Worm (Caenorhabditis elegans): ENCODE measurements around the gene srbc-63.

Gene srbc-63

DNA sequence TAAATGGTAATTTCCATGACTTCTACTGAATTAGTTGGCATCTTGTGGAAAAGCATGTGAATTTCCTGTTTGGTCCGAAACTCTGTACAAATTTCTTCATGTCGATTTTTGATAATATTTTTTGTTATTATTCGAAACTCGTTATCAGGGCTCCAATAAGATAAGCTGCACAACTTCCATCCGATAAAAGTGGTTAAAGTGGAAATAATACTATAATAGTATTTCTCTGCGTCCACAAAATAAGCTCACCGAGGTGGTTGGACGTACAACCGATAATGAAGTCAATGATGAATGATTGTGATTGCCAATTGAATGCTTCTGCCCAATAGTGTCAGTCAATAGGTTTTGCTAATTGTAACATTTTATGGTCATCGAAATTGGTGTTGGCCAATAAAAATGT lies 35.9 kb upstream of the srbc-63 start, which contains the start of gene T26H5.4:
Gene T26H5.4, minus strand, starts transcription at position 294 of the 400 bp plus-strand sequence.
- TF ChIP-seq elt-1 (tag; optimal IDR thresholded peaks at IDR 0.05; ENCODE audit: borderline replicate concordance, insufficient read depth): no peak
- TF ChIP-seq mls-2 (tag; optimal IDR thresholded peaks at IDR 0.05): no peak
- TF ChIP-seq unc-39 (tag; optimal IDR thresholded peaks at IDR 0.05): no peak
- no peak for TF ChIP-seq lin-13 (tag; optimal IDR thresholded peaks at IDR 0.05)
- no peak for TF ChIP-seq sem-2 (GFP tag; optimal IDR thresholded peaks at IDR 0.05)
- no peak for TF ChIP-seq ztf-11 (tag; optimal IDR thresholded peaks at IDR 0.05)
- no peak for TF ChIP-seq ceh-83 (GFP tag; optimal IDR thresholded peaks at IDR 0.05)
- TF ChIP-seq unc-120 (tag; optimal IDR thresholded peaks at IDR 0.05; ENCODE audit: poor library complexity, severe bottlenecking): no peak
- TF ChIP-seq nhr-76 (tag; optimal IDR thresholded peaks at IDR 0.05): no peak
- TF ChIP-seq ham-2 (GFP tag; optimal IDR thresholded peaks at IDR 0.05): no peak
- no peak for TF ChIP-seq lin-32 (GFP tag; optimal IDR thresholded peaks at IDR 0.05)
- TF ChIP-seq blmp-1 (tag; optimal IDR thresholded peaks at IDR 0.05): no peak
- TF ChIP-seq drap-1 (GFP tag; optimal IDR thresholded peaks at IDR 0.05): no peak

DNA sequence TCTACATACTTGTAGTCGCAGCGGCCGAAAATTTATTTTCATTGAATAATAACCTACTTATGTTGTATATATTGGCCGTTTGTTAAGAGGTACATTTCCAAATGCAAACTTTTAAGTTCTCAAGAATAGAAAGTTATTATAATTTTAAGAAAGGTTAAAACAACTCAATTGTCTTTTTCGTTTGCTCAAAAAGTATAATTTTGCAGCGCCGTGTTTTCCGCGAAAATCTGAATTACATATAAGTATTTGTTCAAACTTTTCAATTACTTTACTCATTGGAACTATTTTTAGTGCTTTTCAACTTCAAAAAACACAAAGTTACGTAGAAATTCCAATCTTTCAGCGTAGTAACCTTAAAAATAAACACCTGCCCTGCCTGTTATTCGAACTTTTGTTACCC lies 32.9 kb upstream of the srbc-63 start, which contains the start of gene srh-239:
Gene srh-239, plus strand, starts transcription at position 301 of the 400 bp plus-strand sequence.
- TF ChIP-seq M03D4.4 (tag; optimal IDR thresholded peaks at IDR 0.05) (no peak), nhr-237 (tag; optimal IDR thresholded peaks at IDR 0.05) (no peak), flh-1 (GFP tag; optimal IDR thresholded peaks at IDR 0.05) (no peak)

DNA sequence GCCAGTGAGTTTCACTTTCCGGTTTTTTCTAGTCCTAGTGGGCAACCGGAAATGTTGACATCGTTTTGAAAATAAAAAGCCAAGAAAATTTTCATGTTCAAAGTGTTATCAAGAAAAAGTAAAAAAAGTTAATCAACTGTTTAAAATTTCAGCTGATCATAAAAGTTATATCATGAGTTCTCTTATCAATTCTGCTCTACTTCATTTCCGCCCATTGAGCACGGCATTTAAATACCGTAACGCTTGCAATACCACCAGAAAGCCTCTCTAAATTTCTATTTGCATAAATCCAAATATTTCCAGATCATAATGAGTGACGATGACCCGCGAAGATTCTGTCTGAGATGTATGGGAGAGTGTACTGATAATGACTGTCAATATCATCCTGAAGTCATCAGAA lies 32.1 kb upstream of the srbc-63 start, which contains the start of gene T26H5.9:
Gene T26H5.9, plus strand, starts transcription at position 302 of the 400 bp plus-strand sequence.
- TF ChIP-seq M03D4.4 (tag; optimal IDR thresholded peaks at IDR 0.05): no peak
- TF ChIP-seq mep-1 (tag; optimal IDR thresholded peaks at IDR 0.05): no peak
- TF ChIP-seq unc-62 (GFP tag; optimal IDR thresholded peaks at IDR 0.05): no peak
- TF ChIP-seq elt-1 (tag; optimal IDR thresholded peaks at IDR 0.05; ENCODE audit: borderline replicate concordance, insufficient read depth): no peak
- TF ChIP-seq blmp-1 (tag; optimal IDR thresholded peaks at IDR 0.05): no peak

DNA sequence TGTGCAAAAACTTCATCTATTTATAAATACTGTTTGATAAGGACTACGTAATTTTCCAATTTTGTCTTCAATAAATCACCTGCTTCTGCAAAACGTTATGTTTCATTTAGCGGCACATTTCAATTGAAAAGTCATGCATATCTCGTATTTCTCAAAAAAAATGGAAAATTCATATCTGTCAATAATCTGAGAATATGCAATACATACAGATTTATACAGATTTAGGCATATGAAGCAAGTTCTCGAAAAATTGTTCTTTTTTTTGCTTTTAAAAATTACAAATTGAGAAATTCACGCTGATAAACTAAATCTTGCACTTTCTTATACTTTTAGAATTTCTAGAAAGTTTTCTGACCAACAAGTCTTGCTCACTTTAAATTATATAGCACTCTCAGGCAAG lies 31.7 kb upstream of the srbc-63 start, which contains the start of gene T26H5.11:
Gene T26H5.11, minus strand, starts transcription at position 101 of the 400 bp plus-strand sequence.
- TF ChIP-seq unc-120 (tag; optimal IDR thresholded peaks at IDR 0.05; ENCODE audit: poor library complexity, severe bottlenecking): no peak
- TF ChIP-seq ceh-39 (tag; optimal IDR thresholded peaks at IDR 0.05): no peak
- TF ChIP-seq sem-2 (GFP tag; optimal IDR thresholded peaks at IDR 0.05): no peak
- no peak for TF ChIP-seq elt-3 (tag; optimal IDR thresholded peaks at IDR 0.05)
- no peak for TF ChIP-seq pha-4 (tag; optimal IDR thresholded peaks at IDR 0.05)
- TF ChIP-seq nhr-2 (tag; optimal IDR thresholded peaks at IDR 0.05): no peak
- TF ChIP-seq elt-1 (tag; optimal IDR thresholded peaks at IDR 0.05; ENCODE audit: borderline replicate concordance, insufficient read depth): no peak
- TF ChIP-seq unc-62 (GFP tag; optimal IDR thresholded peaks at IDR 0.05): no peak
- no peak for TF ChIP-seq drap-1 (GFP tag; optimal IDR thresholded peaks at IDR 0.05)
- no peak for TF ChIP-seq zip-8 (tag; optimal IDR thresholded peaks at IDR 0.05)
- TF ChIP-seq ceh-83 (GFP tag; optimal IDR thresholded peaks at IDR 0.05): no peak

DNA sequence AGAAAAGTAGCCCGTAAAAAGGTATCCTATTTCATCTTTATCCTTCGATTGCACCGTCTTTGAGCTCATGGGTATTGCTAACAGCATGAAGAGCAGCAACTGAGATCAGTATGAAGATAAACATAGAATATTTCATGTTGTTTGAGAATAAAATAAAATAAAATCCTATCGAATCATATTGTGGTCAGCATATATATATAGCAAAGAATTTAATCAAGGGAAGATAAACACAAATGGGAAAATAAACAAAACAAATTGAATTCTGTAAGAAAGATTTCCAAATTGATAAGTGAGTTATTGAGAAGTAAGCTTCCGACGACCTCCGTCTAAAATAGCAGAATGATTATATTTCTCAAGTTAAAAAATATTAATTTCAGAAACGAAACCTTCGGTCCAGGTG lies 31.2 kb upstream of the srbc-63 start, which contains the start of gene T26H5.10:
Gene T26H5.10, minus strand, starts transcription at position 101 of the 400 bp plus-strand sequence.
- TF ChIP-seq hlh-1 (tag; optimal IDR thresholded peaks at IDR 0.05): no peak

DNA sequence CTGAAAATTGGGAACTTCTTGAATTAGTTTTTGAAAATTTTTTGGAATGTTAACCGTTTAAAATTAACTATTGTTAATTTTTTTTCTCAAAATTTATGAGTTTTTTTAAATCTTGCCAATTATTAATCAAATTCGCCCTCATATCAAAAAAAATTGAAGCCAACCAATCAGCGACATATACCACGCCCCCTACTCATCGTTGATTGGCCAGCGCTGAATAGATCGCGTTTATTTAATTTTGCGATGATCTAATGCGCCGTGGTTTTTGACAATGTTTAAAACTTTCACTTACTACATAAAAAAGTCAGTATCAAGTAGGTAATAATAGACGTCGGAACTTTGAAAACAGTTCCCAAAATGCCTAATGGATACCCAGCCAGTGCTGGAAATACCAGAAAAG lies 29.9 kb upstream of the srbc-63 start:
- TF ChIP-seq zip-8 (tag; optimal IDR thresholded peaks at IDR 0.05): no peak
- TF ChIP-seq blmp-1 (tag; optimal IDR thresholded peaks at IDR 0.05): no peak
- TF ChIP-seq tbx-8 (GFP tag; optimal IDR thresholded peaks at IDR 0.05): no peak
- no peak for TF ChIP-seq flh-1 (GFP tag; optimal IDR thresholded peaks at IDR 0.05)
- TF ChIP-seq ztf-11 (tag; optimal IDR thresholded peaks at IDR 0.05): no peak
- TF ChIP-seq unc-39 (tag; optimal IDR thresholded peaks at IDR 0.05): no peak
- no peak for TF ChIP-seq pha-4 (tag; optimal IDR thresholded peaks at IDR 0.05)
- no peak for TF ChIP-seq ces-1 (GFP tag; optimal IDR thresholded peaks at IDR 0.05)
- TF ChIP-seq sem-2 (GFP tag; optimal IDR thresholded peaks at IDR 0.05): no peak
- no peak for TF ChIP-seq elt-3 (tag; optimal IDR thresholded peaks at IDR 0.05)
- no peak for TF ChIP-seq sptf-1 (tag; optimal IDR thresholded peaks at IDR 0.05)
- TF ChIP-seq ceh-39 (tag; optimal IDR thresholded peaks at IDR 0.05): no peak
- TF ChIP-seq bed-3 (GFP tag; optimal IDR thresholded peaks at IDR 0.05): no peak
- no peak for TF ChIP-seq lin-32 (GFP tag; optimal IDR thresholded peaks at IDR 0.05)
